Worm (Caenorhabditis elegans): ENCODE data around the gene cyn-11.

Gene cyn-11

DNA sequence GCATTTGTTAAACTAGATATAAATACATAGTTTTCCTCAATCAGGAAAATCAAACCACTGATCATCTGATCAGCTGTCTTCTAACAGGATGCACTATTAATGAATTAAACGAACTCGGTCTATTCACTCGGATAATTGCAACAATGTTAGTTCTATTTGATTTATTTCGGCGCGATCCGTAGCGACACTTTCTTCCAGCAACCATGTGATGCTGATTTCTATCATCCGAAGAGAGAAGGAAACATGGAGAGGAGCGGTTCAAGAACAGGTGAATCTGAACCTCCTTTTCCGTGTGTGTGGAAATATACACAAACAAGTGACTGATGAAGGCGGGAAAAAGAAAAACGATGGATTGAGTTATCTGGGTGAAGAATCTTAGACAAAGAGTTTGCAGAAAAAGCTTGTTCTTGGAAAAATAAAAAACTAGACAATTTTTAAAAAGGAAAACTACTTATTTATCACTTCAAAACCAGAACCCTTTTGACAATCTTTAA lies 15.7 kb upstream of the cyn-11 start:
- no peak for TF ChIP-seq pes-1 (GFP tag; IDR thresholded peaks at IDR 0.05)
- no peak for TF ChIP-seq ets-7 (tag; optimal IDR thresholded peaks at IDR 0.05)
- no peak for TF ChIP-seq ceh-36 (tag; optimal IDR thresholded peaks at IDR 0.05)
- no peak for TF ChIP-seq tbx-37 (GFP tag; conservative IDR thresholded peaks at IDR 0.05)
- no peak for TF ChIP-seq F13C5.2 (tag; optimal IDR thresholded peaks at IDR 0.05)
- TF ChIP-seq B0310.2 (tag; optimal IDR thresholded peaks at IDR 0.05), result no peak
- TF ChIP-seq sea-1 (GFP tag; conservative IDR thresholded peaks at IDR 0.05), result no peak
- no peak for TF ChIP-seq hmbx-1 (tag; optimal IDR thresholded peaks at IDR 0.05)
- no peak for TF ChIP-seq hnd-1 (tag; optimal IDR thresholded peaks at IDR 0.05)
- TF ChIP-seq aly-1 (tag; optimal IDR thresholded peaks at IDR 0.05), result no peak
- TF ChIP-seq flt-1 (GFP tag; IDR thresholded peaks at IDR 0.05), result no peak
- TF ChIP-seq ama-1 (optimal IDR thresholded peaks at IDR 0.05), result no peak

ce11 chrII:8730960-8731693 lies 15.0 kb upstream of the cyn-11 start:
- TF ChIP-seq scrt-1 (GFP tag; IDR thresholded peaks at IDR 0.05), result no peak
- no peak for TF ChIP-seq sea-1 (GFP tag; conservative IDR thresholded peaks at IDR 0.05)
- no peak for TF ChIP-seq ets-7 (tag; optimal IDR thresholded peaks at IDR 0.05)
- no peak for TF ChIP-seq tra-4 (tag; optimal IDR thresholded peaks at IDR 0.05)
- no peak for TF ChIP-seq tbx-11 (GFP tag; IDR thresholded peaks at IDR 0.05)
- TF ChIP-seq hnd-1 (tag; optimal IDR thresholded peaks at IDR 0.05), result no peak

ce11 chrII:8730281-8730680 lies 14.2 kb upstream of the cyn-11 start:
- TF ChIP-seq sea-1 (GFP tag; conservative IDR thresholded peaks at IDR 0.05) (no peak), scrt-1 (GFP tag; IDR thresholded peaks at IDR 0.05) (no peak), pes-1 (GFP tag; IDR thresholded peaks at IDR 0.05) (no peak), hmg-4 (GFP tag; optimal IDR thresholded peaks at IDR 0.05) (no peak), flt-1 (GFP tag; IDR thresholded peaks at IDR 0.05) (no peak), ceh-13 (GFP tag; optimal IDR thresholded peaks at IDR 0.05) (no peak), ama-1 (optimal IDR thresholded peaks at IDR 0.05) (no peak), hnd-1 (tag; optimal IDR thresholded peaks at IDR 0.05) (no peak), hmbx-1 (tag; optimal IDR thresholded peaks at IDR 0.05) (no peak), tbx-11 (GFP tag; IDR thresholded peaks at IDR 0.05) (no peak), tra-4 (tag; optimal IDR thresholded peaks at IDR 0.05) (no peak), ets-7 (tag; optimal IDR thresholded peaks at IDR 0.05) (no peak)

ce11 chrII:8726700-8727099 lies 10.6 kb upstream of the cyn-11 start, which contains the start of gene T01B7.9:
TSS of gene T01B7.9 (minus strand) at chrII:8726800.
- no peak for TF ChIP-seq tbx-11 (GFP tag; IDR thresholded peaks at IDR 0.05)
- TF ChIP-seq hmbx-1 (tag; optimal IDR thresholded peaks at IDR 0.05), result no peak
- no peak for TF ChIP-seq tra-4 (tag; optimal IDR thresholded peaks at IDR 0.05)
- no peak for TF ChIP-seq hmg-4 (GFP tag; optimal IDR thresholded peaks at IDR 0.05)

- TF ChIP-seq ets-7 (tag; optimal IDR thresholded peaks at IDR 0.05), result no peak
- no peak for TF ChIP-seq ama-1 (optimal IDR thresholded peaks at IDR 0.05)
- no peak for TF ChIP-seq scrt-1 (GFP tag; IDR thresholded peaks at IDR 0.05)
- no peak for TF ChIP-seq B0310.2 (tag; optimal IDR thresholded peaks at IDR 0.05)
- TF ChIP-seq F13C5.2 (tag; optimal IDR thresholded peaks at IDR 0.05), result no peak
- TF ChIP-seq ceh-13 (GFP tag; optimal IDR thresholded peaks at IDR 0.05), result no peak
- no peak for TF ChIP-seq flt-1 (GFP tag; IDR thresholded peaks at IDR 0.05)
- no peak for TF ChIP-seq tbx-37 (GFP tag; conservative IDR thresholded peaks at IDR 0.05)
- no peak for TF ChIP-seq hmg-4 (GFP tag; optimal IDR thresholded peaks at IDR 0.05)
- no peak for TF ChIP-seq pes-1 (GFP tag; IDR thresholded peaks at IDR 0.05)
- TF ChIP-seq sea-1 (GFP tag; conservative IDR thresholded peaks at IDR 0.05), result no peak
- TF ChIP-seq hmbx-1 (tag; optimal IDR thresholded peaks at IDR 0.05), result no peak
- no peak for TF ChIP-seq tbx-11 (GFP tag; IDR thresholded peaks at IDR 0.05)
- TF ChIP-seq tra-4 (tag; optimal IDR thresholded peaks at IDR 0.05), result no peak
These were observed 6.0 kb upstream of the cyn-11 start, which contains the start of gene trcs-2 for ce11 chrII:8721955-8722524. TSS of gene trcs-2 (plus strand) at chrII:8722474.

ce11 chrII:8717579-8717978 lies 1.5 kb upstream of the cyn-11 start:
- TF ChIP-seq tra-4 (tag; optimal IDR thresholded peaks at IDR 0.05) (no peak), ceh-36 (tag; optimal IDR thresholded peaks at IDR 0.05) (no peak), hmbx-1 (tag; optimal IDR thresholded peaks at IDR 0.05) (no peak), ets-7 (tag; optimal IDR thresholded peaks at IDR 0.05) (no peak), tbx-11 (GFP tag; IDR thresholded peaks at IDR 0.05) (no peak), hmg-4 (GFP tag; optimal IDR thresholded peaks at IDR 0.05) (no peak), pes-1 (GFP tag; IDR thresholded peaks at IDR 0.05) (no peak), ama-1 (optimal IDR thresholded peaks at IDR 0.05) (no peak), B0310.2 (tag; optimal IDR thresholded peaks at IDR 0.05) (no peak), flt-1 (GFP tag; IDR thresholded peaks at IDR 0.05) (no peak), ceh-13 (GFP tag; optimal IDR thresholded peaks at IDR 0.05) (no peak), aly-1 (tag; optimal IDR thresholded peaks at IDR 0.05) (no peak), hnd-1 (tag; optimal IDR thresholded peaks at IDR 0.05) (no peak), tbx-37 (GFP tag; conservative IDR thresholded peaks at IDR 0.05) (no peak), F13C5.2 (tag; optimal IDR thresholded peaks at IDR 0.05) (no peak)

ce11 chrII:8714913-8715447 lies 1.1 kb downstream of the cyn-11 start, which contains the start of the genes rab-21 and T01B7.13:
TSS of gene rab-21 (minus strand) at chrII:8715013.
TSS of gene T01B7.13 (plus strand) at chrII:8715397.
- TF ChIP-seq ceh-36 (tag; optimal IDR thresholded peaks at IDR 0.05), result no peak
- no peak for TF ChIP-seq B0310.2 (tag; optimal IDR thresholded peaks at IDR 0.05)
- no peak for TF ChIP-seq F13C5.2 (tag; optimal IDR thresholded peaks at IDR 0.05)
